Worm (Caenorhabditis elegans) whole organism, L1 larva: Measurements from ENCODE around the gene lgc-48.

Experiments
- C34B4.2 ChIP-seq: sonication (generic microtip); optimal IDR thresholded peaks from 2 replicates; lab custom pipeline; 2017; ENCODE audit warnings: mild to moderate bottlenecking, missing genetic modification characterization, missing compliant biosample characterization
- F16B12.6 ChIP-seq: fragments of 150-350 bp; optimal IDR thresholded peaks from 2 replicates; lab custom pipeline; 2014; ENCODE audit warnings: missing biosample characterization, missing genetic modification characterization
- Y116A8C.19 ChIP-seq: sonication (generic microtip); optimal IDR thresholded peaks from 2 replicates; lab custom pipeline; 2016; ENCODE audit warnings: missing compliant biosample characterization, missing genetic modification characterization, borderline replicate concordance
- aha-1 ChIP-seq: fragments of 150-350 bp; optimal IDR thresholded peaks from 2 replicates; lab custom pipeline; 2014; ENCODE audit warnings: missing biosample characterization, missing genetic modification characterization
- alr-1 ChIP-seq: fragments of 200-800 bp; sonication (Bioruptor generic); optimal IDR thresholded peaks from 2 replicates; lab custom pipeline; 2018; ENCODE audit warnings: borderline replicate concordance, mild to moderate bottlenecking, missing genetic modification characterization, missing compliant biosample characterization
- blmp-1 ChIP-seq: fragments of 150-350 bp; optimal IDR thresholded peaks from 2 replicates; lab custom pipeline; 2014; ENCODE audit warnings: missing biosample characterization, missing genetic modification characterization
- ceh-63 ChIP-seq: fragments of 200-800 bp; sonication (Bioruptor generic); optimal IDR thresholded peaks from 2 replicates; lab custom pipeline; 2018; ENCODE audit warnings: mild to moderate bottlenecking, missing genetic modification characterization, missing compliant biosample characterization
- ceh-82 ChIP-seq, 3 experiments: fragments of 150-350 bp in 1 of 3; sonication (generic microtip) in 2 of 3; optimal IDR thresholded peaks; 2 replicates each; lab custom pipeline; 2014 to 2017; ENCODE audit warnings: missing biosample characterization in 3 of 3, missing genetic modification characterization in 3 of 3
- ceh-90 ChIP-seq: sonication (generic microtip); optimal IDR thresholded peaks from 2 replicates; lab custom pipeline; 2016; ENCODE audit warnings: missing genetic modification characterization, missing compliant biosample characterization
- ces-1 ChIP-seq: fragments of 150-350 bp; optimal IDR thresholded peaks from 2 replicates; lab custom pipeline; 2014; ENCODE audit warnings: missing biosample characterization, missing genetic modification reagents, missing genetic modification characterization
- dpl-1 ChIP-seq, 3 experiments: fragments of 150-350 bp in 2 of 3; sonication (generic microtip) in 1 of 3; optimal IDR thresholded peaks; 2 replicates each; lab custom pipeline; 2014 to 2017; ENCODE audit warnings: missing biosample characterization in 3 of 3, missing genetic modification characterization in 3 of 3, missing genetic modification reagents in 3 of 3
- efl-1 ChIP-seq, 4 experiments: fragments of 150-350 bp; optimal IDR thresholded peaks in 3 of 4; peaks in 1 of 4; 1 replicate in 1 of 4; 2 replicates in 3 of 4; lab custom pipeline; 2014; ENCODE audit warnings: missing biosample characterization in 2 of 4, missing genetic modification characterization in 2 of 4, missing genetic modification reagents in 2 of 4
- elt-2 ChIP-seq: sonication (generic microtip); optimal IDR thresholded peaks from 2 replicates; lab custom pipeline; 2016; ENCODE audit warnings: missing genetic modification characterization, mild to moderate bottlenecking, inconsistent platforms, missing compliant biosample characterization, missing genetic modification reagents
- elt-3 ChIP-seq, 6 experiments: fragments of 150-350 bp in 1 of 6; sonication (generic microtip); optimal IDR thresholded peaks; 2 replicates each; lab custom pipeline; 2017 to 2018; ENCODE audit warnings: missing biosample characterization in 6 of 6, missing genetic modification characterization in 6 of 6, inconsistent platforms in 1 of 6
- ets-5 ChIP-seq: fragments of 200-800 bp; sonication (Bioruptor generic); IDR thresholded peaks from 2 replicates; pipeline ENCODE4 v1.3.6; 2022; ENCODE audit warnings: missing genetic modification characterization, missing compliant biosample characterization
- fkh-10 ChIP-seq: sonication (generic microtip); optimal IDR thresholded peaks from 2 replicates; lab custom pipeline; 2017; ENCODE audit warnings: missing biosample characterization, missing genetic modification reagents, missing genetic modification characterization
- fkh-8 ChIP-seq: sonication (generic microtip); optimal IDR thresholded peaks from 2 replicates; lab custom pipeline; 2016; ENCODE audit warnings: mild to moderate bottlenecking, missing genetic modification characterization, missing compliant biosample characterization
- grh-1 ChIP-seq: fragments of 200-800 bp; sonication (Bioruptor generic); IDR thresholded peaks from 2 replicates; pipeline ENCODE4 v1.3.6; 2022; ENCODE audit warnings: missing genetic modification reagents, missing genetic modification characterization, missing compliant biosample characterization
- hpl-2 ChIP-seq: fragments of 150-350 bp; optimal IDR thresholded peaks from 2 replicates; lab custom pipeline; 2014; ENCODE audit warnings: missing biosample characterization, missing genetic modification reagents, missing genetic modification characterization
- irx-1 ChIP-seq: sonication (generic microtip); optimal IDR thresholded peaks from 2 replicates; lab custom pipeline; 2016; ENCODE audit warnings: missing genetic modification characterization, missing compliant biosample characterization
- jun-1 ChIP-seq: fragments of 150-350 bp; optimal IDR thresholded peaks from 2 replicates; lab custom pipeline; 2014; ENCODE audit warnings: missing biosample characterization, missing genetic modification reagents, missing genetic modification characterization
- lin-14 ChIP-seq: fragments of 200-800 bp; sonication (Bioruptor generic); optimal IDR thresholded peaks from 2 replicates; lab custom pipeline; 2018; ENCODE audit warnings: mild to moderate bottlenecking, missing genetic modification characterization, moderate library complexity, missing compliant biosample characterization
- lin-15B ChIP-seq: fragments of 150-350 bp; sonication (generic microtip); optimal IDR thresholded peaks from 3 replicates; lab custom pipeline; 2014; ENCODE audit warnings: missing biosample characterization, missing genetic modification characterization
- lin-35 ChIP-seq, 2 experiments: fragments of 150-350 bp; optimal IDR thresholded peaks; 2 replicates each; lab custom pipeline; 2014; ENCODE audit warnings: missing biosample characterization in 2 of 2, missing genetic modification characterization in 2 of 2, missing genetic modification reagents in 2 of 2
- lin-39 ChIP-seq: fragments of 150-350 bp; optimal IDR thresholded peaks from 2 replicates; lab custom pipeline; 2014; ENCODE audit warnings: missing biosample characterization, missing genetic modification reagents, missing genetic modification characterization
- lsy-2 ChIP-seq, 2 experiments: fragments of 150-350 bp; optimal IDR thresholded peaks; 2 replicates each; lab custom pipeline; 2014; ENCODE audit warnings: missing biosample characterization in 2 of 2, missing genetic modification characterization in 2 of 2
- mdl-1 ChIP-seq, 2 experiments: fragments of 150-350 bp; optimal IDR thresholded peaks; 2 replicates each; lab custom pipeline; 2014 to 2017; ENCODE audit warnings: missing biosample characterization in 2 of 2, missing genetic modification characterization in 2 of 2, inconsistent platforms in 1 of 2
- mef-2 ChIP-seq: fragments of 150-350 bp; optimal IDR thresholded peaks from 2 replicates; lab custom pipeline; 2014; ENCODE audit warnings: missing biosample characterization, missing genetic modification characterization
- nhr-19 ChIP-seq: fragments of 200-800 bp; sonication (Bioruptor generic); conservative IDR thresholded peaks from 2 replicates; pipeline ENCODE4 v1.3.6; 2022; ENCODE audit warnings: missing genetic modification characterization, missing compliant biosample characterization
- nhr-20 ChIP-seq: sonication (generic microtip); optimal IDR thresholded peaks from 2 replicates; lab custom pipeline; 2016; ENCODE audit warnings: mild to moderate bottlenecking, missing genetic modification characterization, missing compliant biosample characterization
- nhr-237 ChIP-seq: fragments of 150-350 bp; optimal IDR thresholded peaks from 2 replicates; lab custom pipeline; 2014; ENCODE audit warnings: missing biosample characterization, missing genetic modification characterization
- nhr-47 ChIP-seq: sonication (generic microtip); optimal IDR thresholded peaks from 2 replicates; lab custom pipeline; 2016; ENCODE audit warnings: mild to moderate bottlenecking, missing genetic modification characterization, moderate library complexity, missing compliant biosample characterization
- nhr-71 ChIP-seq: sonication (generic microtip); optimal IDR thresholded peaks from 2 replicates; lab custom pipeline; 2016; ENCODE audit warnings: mild to moderate bottlenecking, missing genetic modification characterization, moderate library complexity, missing compliant biosample characterization
- nhr-85 ChIP-seq: sonication (generic microtip); peaks from one replicate; lab custom pipeline; 2016; ENCODE audit warnings: missing genetic modification characterization, inconsistent platforms, missing compliant biosample characterization
- nhr-90 ChIP-seq: sonication (generic microtip); optimal IDR thresholded peaks from 2 replicates; lab custom pipeline; 2016; ENCODE audit warnings: mild to moderate bottlenecking, missing genetic modification characterization, missing compliant biosample characterization; ENCODE audit not compliant: poor library complexity
- pag-3 ChIP-seq: sonication (generic microtip); optimal IDR thresholded peaks from 2 replicates; lab custom pipeline; 2017; ENCODE audit warnings: missing genetic modification characterization, mild to moderate bottlenecking, missing compliant biosample characterization, antibody characterized with exemption, borderline replicate concordance; ENCODE audit not compliant: insufficient read depth
- pax-3 ChIP-seq: fragments of 200-800 bp; sonication (Bioruptor generic); optimal IDR thresholded peaks from 2 replicates; lab custom pipeline; 2018; ENCODE audit warnings: mild to moderate bottlenecking, missing genetic modification characterization, moderate library complexity, missing compliant biosample characterization
- pqm-1 ChIP-seq: sonication (generic microtip); optimal IDR thresholded peaks from 3 replicates; lab custom pipeline; 2017; ENCODE audit warnings: missing biosample characterization, missing genetic modification characterization
- snpc-4 ChIP-seq: fragments of 150-350 bp; optimal IDR thresholded peaks from 2 replicates; lab custom pipeline; 2014; ENCODE audit warnings: missing biosample characterization, missing genetic modification characterization
- snu-23 ChIP-seq: sonication (generic microtip); optimal IDR thresholded peaks from 2 replicates; lab custom pipeline; 2016; ENCODE audit warnings: missing genetic modification characterization, missing compliant biosample characterization
- sptf-1 ChIP-seq: fragments of 150-350 bp; optimal IDR thresholded peaks from 2 replicates; lab custom pipeline; 2014; ENCODE audit warnings: missing biosample characterization, missing genetic modification characterization
- swsn-7 ChIP-seq: sonication (generic microtip); optimal IDR thresholded peaks from 2 replicates; lab custom pipeline; 2016; ENCODE audit warnings: missing genetic modification characterization, missing compliant biosample characterization
- tbx-2 ChIP-seq: sonication (generic microtip); optimal IDR thresholded peaks from 2 replicates; lab custom pipeline; 2016; ENCODE audit warnings: missing genetic modification characterization, missing compliant biosample characterization
- tlp-1 ChIP-seq: fragments of 150-350 bp; optimal IDR thresholded peaks from 2 replicates; lab custom pipeline; 2014; ENCODE audit warnings: missing biosample characterization, missing genetic modification characterization
- unc-130 ChIP-seq: fragments of 150-350 bp; optimal IDR thresholded peaks from 2 replicates; lab custom pipeline; 2017; ENCODE audit warnings: missing biosample characterization, missing genetic modification characterization, inconsistent platforms
- unc-30 ChIP-seq: sonication (generic microtip); optimal IDR thresholded peaks from 2 replicates; lab custom pipeline; 2017; ENCODE audit warnings: missing biosample characterization, missing genetic modification characterization
- unc-86 ChIP-seq: sonication (generic microtip); optimal IDR thresholded peaks from 2 replicates; lab custom pipeline; 2016; ENCODE audit warnings: missing genetic modification characterization, missing compliant biosample characterization
- unc-98 ChIP-seq: fragments of 200-800 bp; sonication (Bioruptor generic); IDR thresholded peaks from 2 replicates; pipeline ENCODE4 v1.3.6; 2022; ENCODE audit warnings: missing genetic modification characterization, missing compliant biosample characterization
- vab-15 ChIP-seq: sonication (generic microtip); optimal IDR thresholded peaks from 2 replicates; lab custom pipeline; 2017; ENCODE audit warnings: missing genotype, mild to moderate bottlenecking, missing genetic modification characterization, missing compliant biosample characterization
- ztf-4 ChIP-seq: fragments of 150-350 bp; optimal IDR thresholded peaks from 2 replicates; lab custom pipeline; 2014; ENCODE audit warnings: missing biosample characterization, missing genetic modification characterization

Gene lgc-48

DNA sequence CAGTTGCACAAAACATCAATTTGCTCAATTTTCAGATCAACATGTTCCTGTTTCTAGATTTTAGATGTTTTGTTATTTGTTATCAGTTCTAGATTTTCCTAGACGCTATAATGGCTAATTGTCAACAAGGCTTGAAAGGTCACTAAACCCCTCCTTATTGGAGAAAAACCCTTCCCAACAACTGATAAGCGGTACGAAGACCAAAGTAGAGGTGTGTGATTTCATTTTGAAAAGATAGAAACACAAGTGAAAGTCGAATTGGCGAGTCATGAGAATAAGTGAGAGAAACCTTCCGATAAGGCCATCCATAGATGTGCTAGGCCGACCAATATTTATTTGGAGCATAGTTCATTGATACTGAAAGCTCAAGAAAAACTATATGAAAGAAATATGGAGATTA lies 33.6 kb downstream of the lgc-48 start:
- TF ChIP-seq lin-35 (GFP tag; optimal IDR thresholded peaks at IDR 0.05; lab: Kevin White, UChicago) (peak in 1 of 2 experiments; percentile 47), nhr-85 (peak; percentile 72), nhr-71 (peak; percentile 54), elt-3 (tag; optimal IDR thresholded peaks at IDR 0.05; lab: Kevin White, UChicago) (peak in 4 of 6 experiments; percentile 18 to 68 (median 58)), snu-23 (GFP tag; lab: Kevin White, UChicago) (peak; percentile 4), nhr-20 (tag; lab: Kevin White, UChicago) (peak; percentile 50), tlp-1 (tag; lab: Kevin White, UChicago) (no peak), pag-3 (no peak), nhr-90 (tag; lab: Kevin White, UChicago) (peak; percentile 52), swsn-7 (no peak), elt-2 (tag; lab: Kevin White, UChicago) (peak; percentile 94), lsy-2 (tag; optimal IDR thresholded peaks at IDR 0.05; lab: Kevin White, UChicago) (peak in 1 of 2 experiments; percentile 39), lin-14 (peak; percentile 54), dpl-1 (GFP tag; optimal IDR thresholded peaks at IDR 0.05; lab: Kevin White, UChicago) (peak in 1 of 3 experiments; percentile 6), pqm-1 (tag; lab: Kevin White, UChicago) (peak; percentile 55), jun-1 (tag; lab: Kevin White, UChicago) (peak; percentile 32), blmp-1 (tag; lab: Kevin White, UChicago) (peak; percentile 97), pax-3 (tag; lab: Kevin White, UChicago) (peak; percentile 20), F16B12.6 (tag; lab: Kevin White, UChicago) (no peak), efl-1 (optimal IDR thresholded peaks at IDR 0.05; lab: Kevin White, UChicago) (no peak), efl-1 (GFP tag; optimal IDR thresholded peaks at IDR 0.05 in 1 of 2; lab: Kevin White, UChicago) (peak in 1 of 2 experiments; percentile 83)

- TF ChIP-seq unc-86 (tag; lab: Kevin White, UChicago) (no peak), ceh-82 (tag; optimal IDR thresholded peaks at IDR 0.05; lab: Kevin White, UChicago) (peak in 2 of 3 experiments; percentile 13 to 26), vab-15 (tag; lab: Kevin White, UChicago) (no peak), unc-98 (no peak), ets-5 (GFP tag; lab: Robert Waterston, UW) (no peak), snpc-4 (tag; lab: Kevin White, UChicago) (no peak), lin-35 (GFP tag; optimal IDR thresholded peaks at IDR 0.05; lab: Kevin White, UChicago) (peak; percentile 17 to 24), lin-15B (no peak), alr-1 (tag; lab: Kevin White, UChicago) (no peak), mef-2 (tag; lab: Kevin White, UChicago) (no peak), ces-1 (GFP tag; lab: Kevin White, UChicago) (no peak), sptf-1 (tag; lab: Kevin White, UChicago) (no peak), efl-1 (optimal IDR thresholded peaks at IDR 0.05; lab: Kevin White, UChicago) (peak; percentile 19 to 32), efl-1 (GFP tag; optimal IDR thresholded peaks at IDR 0.05 in 1 of 2; lab: Kevin White, UChicago) (peak in 1 of 2 experiments; percentile 50), pax-3 (tag; lab: Kevin White, UChicago) (no peak), nhr-90 (tag; lab: Kevin White, UChicago) (peak; percentile 45), nhr-237 (tag; lab: Kevin White, UChicago) (no peak), aha-1 (tag; lab: Kevin White, UChicago) (no peak), ceh-63 (GFP tag; lab: Kevin White, UChicago) (no peak), ztf-4 (peak; percentile 42), lin-39 (no peak), fkh-8 (no peak), tbx-2 (tag; lab: Kevin White, UChicago) (no peak), C34B4.2 (tag; lab: Kevin White, UChicago) (no peak), unc-130 (tag; lab: Kevin White, UChicago) (no peak), Y116A8C.19 (tag; lab: Kevin White, UChicago) (no peak), swsn-7 (no peak), F16B12.6 (tag; lab: Kevin White, UChicago) (no peak), nhr-47 (tag; lab: Kevin White, UChicago) (peak; percentile 18), nhr-71 (peak; percentile 56), hpl-2 (no peak), mdl-1 (tag; optimal IDR thresholded peaks at IDR 0.05; lab: Kevin White, UChicago) (no peak), ceh-90 (no peak), irx-1 (tag; lab: Kevin White, UChicago) (no peak), nhr-19 (GFP tag; lab: Robert Waterston, UW) (no peak), fkh-10 (GFP tag; lab: Kevin White, UChicago) (no peak), grh-1 (GFP tag; lab: Robert Waterston, UW) (peak; percentile 94), unc-30 (no peak)
Measured at ce11 chrV:13374532-13374931, 34.5 kb downstream of the lgc-48 start.
